Worm (Caenorhabditis elegans) whole organism, L2 larva: ENCODE measurements around the gene sru-25.

Experiments used
- aly-2 ChIP-seq: fragments of 150-350 bp; optimal IDR thresholded peaks from 2 replicates; lab custom pipeline; 2014; ENCODE audit warnings: missing biosample characterization, missing genetic modification characterization
- elt-3 ChIP-seq: sonication (generic microtip); optimal IDR thresholded peaks from 2 replicates; lab custom pipeline; 2017; ENCODE audit warnings: missing biosample characterization, missing genetic modification characterization
- lsy-2 ChIP-seq, 2 experiments: fragments of 150-350 bp in 1 of 2; sonication (generic microtip) in 1 of 2; optimal IDR thresholded peaks; 2 replicates each; lab custom pipeline; 2014 to 2017; ENCODE audit warnings: missing biosample characterization in 2 of 2, missing genetic modification characterization in 2 of 2
- nhr-23 ChIP-seq: fragments of 150-350 bp; optimal IDR thresholded peaks from 2 replicates; lab custom pipeline; 2014; ENCODE audit warnings: missing biosample characterization, missing genetic modification reagents, missing genetic modification characterization
- snpc-4 ChIP-seq: fragments of 150-350 bp; optimal IDR thresholded peaks from 2 replicates; lab custom pipeline; 2014; ENCODE audit warnings: missing biosample characterization, missing genetic modification characterization
- unc-62 ChIP-seq: fragments of 150-350 bp; optimal IDR thresholded peaks from 2 replicates; lab custom pipeline; 2014; ENCODE audit warnings: missing biosample characterization, missing genetic modification reagents, missing genetic modification characterization

DNA sequence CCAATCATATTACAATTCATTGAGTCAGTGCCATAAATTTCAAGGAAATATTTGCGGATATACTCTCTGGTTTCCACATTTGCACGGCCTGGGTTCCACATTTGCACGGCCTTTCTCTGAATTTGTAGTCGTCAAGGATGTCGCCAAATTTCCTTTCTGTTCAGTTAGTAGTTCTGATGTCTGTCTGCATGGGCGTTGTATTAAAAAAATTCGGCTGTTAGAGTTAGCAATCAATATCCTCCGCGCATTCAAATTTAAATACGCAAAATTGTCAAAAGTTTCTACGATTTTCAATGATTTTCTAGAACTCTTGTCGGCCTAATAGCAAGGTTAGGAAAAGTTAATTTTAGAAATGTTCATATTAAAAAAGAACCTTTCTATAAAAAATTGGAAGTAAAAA, 21.8 kb upstream of the sru-25 start, which contains the start of gene srj-52:
- TF ChIP-seq lsy-2 (tag; optimal IDR thresholded peaks at IDR 0.05; lab: Kevin White, UChicago) (no peak), aly-2 (no peak), nhr-23 (no peak), unc-62 (GFP tag; lab: Kevin White, UChicago) (no peak), elt-3 (tag; lab: Kevin White, UChicago) (no peak), snpc-4 (tag; lab: Kevin White, UChicago) (no peak)
